Worm (Caenorhabditis elegans) whole organism, late embryonic: ENCODE results near the gene hex-1.

Source experiments
- C08G9.2 ChIP-seq: sonication (generic microtip); optimal IDR thresholded peaks from 2 replicates; lab custom pipeline; 2016; ENCODE audit warnings: mild to moderate bottlenecking, missing genetic modification characterization, moderate library complexity, missing compliant biosample characterization
- C38D4.7 ChIP-seq: fragments of 200-800 bp; sonication (Bioruptor generic); optimal IDR thresholded peaks from 2 replicates; lab custom pipeline; 2018; ENCODE audit warnings: mild to moderate bottlenecking, missing genetic modification characterization, moderate library complexity, missing compliant biosample characterization
- F13H6.1 ChIP-seq: sonication (generic microtip); optimal IDR thresholded peaks from 2 replicates; lab custom pipeline; 2016; ENCODE audit warnings: missing genetic modification characterization, missing compliant biosample characterization
- K09A11.1 ChIP-seq: sonication (generic microtip); optimal IDR thresholded peaks from 2 replicates; lab custom pipeline; 2017; ENCODE audit warnings: antibody characterized with exemption, mild to moderate bottlenecking, missing genetic modification characterization, missing compliant biosample characterization; ENCODE audit not compliant: insufficient read depth
- T23F11.4 ChIP-seq: fragments of 200-800 bp; sonication (Bioruptor generic); optimal IDR thresholded peaks from 2 replicates; lab custom pipeline; 2018; ENCODE audit warnings: mild to moderate bottlenecking, missing genetic modification characterization, missing compliant biosample characterization
- Y22D7AL.16 ChIP-seq: sonication (generic microtip); optimal IDR thresholded peaks from 2 replicates; lab custom pipeline; 2016; ENCODE audit warnings: missing genetic modification characterization, missing compliant biosample characterization
- ama-1 ChIP-seq: fragments of 150-350 bp; optimal IDR thresholded peaks from 2 replicates; lab custom pipeline; 2014
- ceh-14 ChIP-seq: sonication (generic microtip); optimal IDR thresholded peaks from 2 replicates; lab custom pipeline; 2016; ENCODE audit warnings: missing genotype, missing genetic modification characterization, missing compliant biosample characterization
- ceh-2 ChIP-seq: sonication (generic microtip); optimal IDR thresholded peaks from 2 replicates; lab custom pipeline; 2016; ENCODE audit warnings: missing genotype, missing genetic modification characterization, missing compliant biosample characterization
- ceh-24 ChIP-seq: sonication (generic microtip); optimal IDR thresholded peaks from 2 replicates; lab custom pipeline; 2016; ENCODE audit warnings: mild to moderate bottlenecking, missing genetic modification characterization, missing compliant biosample characterization
- ceh-30 ChIP-seq: fragments of 150-350 bp; optimal IDR thresholded peaks from 2 replicates; lab custom pipeline; 2014; ENCODE audit warnings: missing biosample characterization, missing genetic modification characterization
- ceh-31 ChIP-seq: sonication (generic microtip); optimal IDR thresholded peaks from 2 replicates; lab custom pipeline; 2016; ENCODE audit warnings: missing genetic modification characterization, missing compliant biosample characterization
- ceh-34 ChIP-seq: sonication (generic microtip); optimal IDR thresholded peaks from 2 replicates; lab custom pipeline; 2016; ENCODE audit warnings: mild to moderate bottlenecking, missing genetic modification characterization, missing compliant biosample characterization
- ceh-48 ChIP-seq: sonication (generic microtip); optimal IDR thresholded peaks from 2 replicates; lab custom pipeline; 2016; ENCODE audit warnings: missing genetic modification characterization, inconsistent platforms, missing compliant biosample characterization
- ceh-6 ChIP-seq: fragments of 200-800 bp; sonication (Bioruptor generic); optimal IDR thresholded peaks from 2 replicates; lab custom pipeline; 2018; ENCODE audit warnings: mild to moderate bottlenecking, missing genetic modification characterization, missing compliant biosample characterization
- ceh-9 ChIP-seq: sonication (generic microtip); optimal IDR thresholded peaks from 2 replicates; lab custom pipeline; 2016; ENCODE audit warnings: mild to moderate bottlenecking, missing genetic modification characterization, inconsistent platforms, missing compliant biosample characterization
- dmd-4 ChIP-seq: sonication (generic microtip); optimal IDR thresholded peaks from 2 replicates; lab custom pipeline; 2016; ENCODE audit warnings: borderline replicate concordance, missing genetic modification characterization, missing compliant biosample characterization
- elt-2 ChIP-seq: sonication (generic microtip); optimal IDR thresholded peaks from 2 replicates; lab custom pipeline; 2016; ENCODE audit warnings: missing genetic modification reagents, missing genetic modification characterization, missing compliant biosample characterization
- elt-4 ChIP-seq: sonication (generic microtip); optimal IDR thresholded peaks from 2 replicates; lab custom pipeline; 2016; ENCODE audit warnings: missing genetic modification characterization, missing compliant biosample characterization
- ets-4 ChIP-seq: sonication (generic microtip); optimal IDR thresholded peaks from 2 replicates; lab custom pipeline; 2016; ENCODE audit warnings: missing genetic modification characterization, missing compliant biosample characterization
- eyg-1 ChIP-seq: sonication (generic microtip); optimal IDR thresholded peaks from 2 replicates; lab custom pipeline; 2016; ENCODE audit warnings: missing genotype, missing genetic modification characterization, missing compliant biosample characterization
- fax-1 ChIP-seq: sonication (generic microtip); optimal IDR thresholded peaks from 2 replicates; lab custom pipeline; 2016; ENCODE audit warnings: missing genotype, missing genetic modification characterization, missing compliant biosample characterization
- fkh-6 ChIP-seq: sonication (generic microtip); optimal IDR thresholded peaks from 2 replicates; lab custom pipeline; 2016; ENCODE audit warnings: missing genetic modification characterization, missing compliant biosample characterization
- gmeb-2 ChIP-seq: sonication (generic microtip); optimal IDR thresholded peaks from 2 replicates; lab custom pipeline; 2016; ENCODE audit warnings: missing genetic modification characterization, inconsistent platforms, missing compliant biosample characterization
- hlh-15 ChIP-seq: sonication (generic microtip); optimal IDR thresholded peaks from 2 replicates; lab custom pipeline; 2016; ENCODE audit warnings: missing genetic modification characterization, missing compliant biosample characterization
- hlh-30 ChIP-seq: sonication (generic microtip); optimal IDR thresholded peaks from 2 replicates; lab custom pipeline; 2017; ENCODE audit warnings: antibody characterized with exemption, missing genetic modification characterization, missing compliant biosample characterization; ENCODE audit not compliant: insufficient read depth
- hlh-8 ChIP-seq: sonication (generic microtip); optimal IDR thresholded peaks from 2 replicates; lab custom pipeline; 2016; ENCODE audit warnings: missing genotype, missing genetic modification characterization, missing compliant biosample characterization
- lim-6 ChIP-seq: sonication (generic microtip); optimal IDR thresholded peaks from 2 replicates; lab custom pipeline; 2016; ENCODE audit warnings: missing genetic modification characterization, missing compliant biosample characterization
- lin-11 ChIP-seq: fragments of 200-800 bp; sonication (Bioruptor generic); optimal IDR thresholded peaks from 2 replicates; lab custom pipeline; 2018; ENCODE audit warnings: mild to moderate bottlenecking, missing genetic modification characterization, missing compliant biosample characterization
- mec-3 ChIP-seq: sonication (generic microtip); optimal IDR thresholded peaks from 2 replicates; lab custom pipeline; 2016; ENCODE audit warnings: borderline replicate concordance, missing genetic modification characterization, missing compliant biosample characterization
- nfya-1 ChIP-seq: sonication (generic microtip); optimal IDR thresholded peaks from 2 replicates; lab custom pipeline; 2017; ENCODE audit warnings: missing genetic modification characterization, mild to moderate bottlenecking, missing compliant biosample characterization, antibody characterized with exemption, moderate library complexity
- nhr-11 ChIP-seq: fragments of 150-350 bp; optimal IDR thresholded peaks from 2 replicates; lab custom pipeline; 2014; ENCODE audit warnings: missing biosample characterization, missing genetic modification characterization
- npax-4 ChIP-seq: sonication (generic microtip); optimal IDR thresholded peaks from 2 replicates; lab custom pipeline; 2016; ENCODE audit warnings: missing genetic modification characterization, missing compliant biosample characterization
- pag-3 ChIP-seq: sonication (generic microtip); optimal IDR thresholded peaks from 2 replicates; lab custom pipeline; 2016; ENCODE audit warnings: missing compliant biosample characterization, missing genetic modification characterization, borderline replicate concordance
- pax-1 ChIP-seq: fragments of 150-350 bp; optimal IDR thresholded peaks from 2 replicates; lab custom pipeline; 2014; ENCODE audit warnings: missing biosample characterization, missing genetic modification characterization
- pha-2 ChIP-seq: sonication (generic microtip); optimal IDR thresholded peaks from 2 replicates; lab custom pipeline; 2017; ENCODE audit warnings: mild to moderate bottlenecking, missing genetic modification characterization, missing compliant biosample characterization
- pha-4 ChIP-seq: fragments of 150-350 bp; optimal IDR thresholded peaks from 2 replicates; lab custom pipeline; 2018; ENCODE audit warnings: missing biosample characterization, missing genetic modification reagents, missing genetic modification characterization
- pqm-1 ChIP-seq: sonication (generic microtip); optimal IDR thresholded peaks from 2 replicates; lab custom pipeline; 2016; ENCODE audit warnings: missing genetic modification characterization, missing compliant biosample characterization
- pros-1 ChIP-seq: fragments of 150-350 bp; optimal IDR thresholded peaks from 2 replicates; lab custom pipeline; 2014; ENCODE audit warnings: missing biosample characterization, missing genetic modification reagents, missing genetic modification characterization
- ref-2 ChIP-seq: sonication (generic microtip); optimal IDR thresholded peaks from 2 replicates; lab custom pipeline; 2016; ENCODE audit warnings: missing genetic modification characterization, missing compliant biosample characterization
- rnt-1 ChIP-seq: sonication (generic microtip); optimal IDR thresholded peaks from 2 replicates; lab custom pipeline; 2016; ENCODE audit warnings: missing genetic modification characterization, missing compliant biosample characterization
- sdc-2 ChIP-seq: sonication (generic microtip); optimal IDR thresholded peaks from 2 replicates; lab custom pipeline; 2016; ENCODE audit warnings: missing genotype, missing genetic modification characterization, missing compliant biosample characterization
- sox-4 ChIP-seq: sonication (generic microtip); optimal IDR thresholded peaks from 2 replicates; lab custom pipeline; 2017; ENCODE audit warnings: mild to moderate bottlenecking, missing genetic modification characterization, inconsistent platforms, missing compliant biosample characterization
- unc-3 ChIP-seq, 2 experiments: fragments of 200-800 bp in 1 of 2; sonication (Bioruptor generic) in 1 of 2; sonication (generic microtip) in 1 of 2; conservative IDR thresholded peaks in 1 of 2; optimal IDR thresholded peaks in 1 of 2; 2 replicates each; pipeline versions ENCODE4 v1.3.6 to Lab custom; 2016 to 2022; ENCODE audit warnings: missing compliant biosample characterization in 2 of 2, missing genetic modification characterization in 2 of 2, missing genetic modification reagents in 1 of 2
- unc-42 ChIP-seq: sonication (generic microtip); optimal IDR thresholded peaks from 2 replicates; lab custom pipeline; 2016; ENCODE audit warnings: missing genotype, missing genetic modification characterization, missing compliant biosample characterization
- unc-55 ChIP-seq: sonication (generic microtip); optimal IDR thresholded peaks from 2 replicates; lab custom pipeline; 2017; ENCODE audit warnings: missing biosample characterization, missing genetic modification reagents, missing genetic modification characterization
- unc-86 ChIP-seq: sonication (generic microtip); optimal IDR thresholded peaks from 2 replicates; lab custom pipeline; 2016; ENCODE audit warnings: missing genetic modification characterization, missing compliant biosample characterization
- zip-5 ChIP-seq: sonication (generic microtip); optimal IDR thresholded peaks from 2 replicates; lab custom pipeline; 2016; ENCODE audit warnings: missing genetic modification characterization, missing compliant biosample characterization

Gene hex-1

DNA sequence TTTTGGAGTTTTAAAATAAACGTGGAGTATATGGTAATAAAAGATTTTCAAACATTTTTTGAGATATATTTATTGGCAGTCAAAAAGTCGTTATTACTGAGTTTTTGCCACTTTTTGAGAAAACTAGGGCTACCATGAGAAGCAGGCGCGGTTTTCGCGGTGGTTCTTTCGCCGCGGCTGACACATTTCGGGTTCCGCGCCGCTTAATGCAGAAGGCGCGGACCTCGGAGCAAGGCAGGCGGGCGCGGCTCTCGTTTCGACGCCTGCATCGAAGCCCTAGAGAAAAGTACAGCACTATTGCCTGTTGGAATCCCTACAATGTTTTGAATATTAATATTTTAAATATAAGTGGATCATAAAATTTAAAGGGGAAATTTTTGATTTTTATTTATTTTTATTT is 1.5 kb upstream of the hex-1 start:
- TF ChIP-seq lin-11 (tag; lab: Kevin White, UChicago), result no peak
- TF ChIP-seq ceh-48 (tag; lab: Kevin White, UChicago), result no peak
- no peak for TF ChIP-seq pros-1 (tag; lab: Kevin White, UChicago)
- no peak for TF ChIP-seq pax-1
- TF ChIP-seq ceh-14 (tag; lab: Kevin White, UChicago), result no peak
- no peak for TF ChIP-seq ceh-9 (tag; lab: Kevin White, UChicago)
- no peak for TF ChIP-seq ceh-24 (tag; lab: Kevin White, UChicago)
- TF ChIP-seq lim-6 (tag; lab: Kevin White, UChicago), result no peak
- TF ChIP-seq pag-3 (tag; lab: Kevin White, UChicago), result no peak
- TF ChIP-seq fkh-6 (tag; lab: Kevin White, UChicago), result no peak
- TF ChIP-seq nfya-1 (tag; lab: Kevin White, UChicago), result no peak
- no peak for TF ChIP-seq rnt-1 (tag; lab: Kevin White, UChicago)
- no peak for TF ChIP-seq zip-5 (tag; lab: Kevin White, UChicago)

DNA sequence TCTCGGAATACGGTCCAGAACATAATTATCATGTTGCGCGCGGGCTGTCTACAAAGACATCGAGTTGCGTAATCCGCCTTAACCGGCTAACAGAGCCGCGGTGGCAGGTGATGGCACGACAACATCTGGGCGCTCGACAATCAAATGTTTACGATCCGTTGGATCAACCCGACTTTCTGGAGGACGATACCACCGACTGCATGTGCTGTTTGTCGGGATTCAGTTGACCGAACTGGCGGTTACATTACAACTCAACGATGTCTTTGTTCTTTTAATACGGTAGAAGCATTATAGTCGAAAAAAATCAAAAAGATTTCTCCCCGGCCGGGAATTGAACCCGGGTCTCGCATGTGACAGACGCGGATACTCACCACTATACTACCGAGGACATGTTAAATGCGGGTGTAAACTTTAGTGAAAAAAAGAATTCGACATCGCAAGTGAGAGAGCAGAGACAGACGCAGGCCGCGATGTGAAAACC is 6.0 kb downstream of the hex-1 start:
- TF ChIP-seq hlh-30 (peak; percentile 88), zip-5 (tag; lab: Kevin White, UChicago) (peak; percentile 57), pros-1 (tag; lab: Kevin White, UChicago) (no peak), hlh-8 (tag; lab: Kevin White, UChicago) (peak; percentile 9), nfya-1 (tag; lab: Kevin White, UChicago) (peak; percentile 62), pha-2 (tag; lab: Kevin White, UChicago) (peak; percentile 75), pha-4 (tag; lab: Kevin White, UChicago) (no peak), ceh-14 (tag; lab: Kevin White, UChicago) (peak; percentile 85), ceh-6 (peak; percentile 80), hlh-15 (peak; percentile 22), T23F11.4 (peak; percentile 59), ceh-34 (tag; lab: Kevin White, UChicago) (peak; percentile 74), gmeb-2 (peak; percentile 72), sdc-2 (tag; lab: Kevin White, UChicago) (peak; percentile 82), F13H6.1 (peak; percentile 63), elt-4 (no peak), fkh-6 (tag; lab: Kevin White, UChicago) (peak; percentile 73), npax-4 (tag; lab: Kevin White, UChicago) (peak; percentile 52), unc-55 (GFP tag; lab: Kevin White, UChicago) (no peak), ceh-48 (tag; lab: Kevin White, UChicago) (peak; percentile 69), ceh-2 (tag; lab: Kevin White, UChicago) (peak; percentile 60), nhr-11 (no peak), ceh-30 (tag; lab: Kevin White, UChicago) (peak; percentile 18), ceh-31 (tag; lab: Kevin White, UChicago) (peak; percentile 75), C38D4.7 (peak; percentile 81), unc-42 (tag; lab: Kevin White, UChicago) (peak; percentile 54), ets-4 (no peak), ama-1 (lab: Kevin White, UChicago) (no peak), K09A11.1 (tag; lab: Kevin White, UChicago) (peak; percentile 74), lim-6 (tag; lab: Kevin White, UChicago) (no peak), fax-1 (tag; lab: Kevin White, UChicago) (peak; percentile 79), ceh-9 (tag; lab: Kevin White, UChicago) (peak; percentile 69), C08G9.2 (peak; percentile 78), dmd-4 (tag; lab: Kevin White, UChicago) (peak; percentile 58), mec-3 (peak; percentile 11), elt-2 (peak; percentile 73), unc-86 (tag; lab: Kevin White, UChicago) (no peak), ceh-24 (tag; lab: Kevin White, UChicago) (peak; percentile 20), eyg-1 (tag; lab: Kevin White, UChicago) (no peak), ref-2 (tag; lab: Kevin White, UChicago) (peak; percentile 52), Y22D7AL.16 (peak; percentile 71), unc-3 (GFP tag; conservative IDR thresholded peaks at IDR 0.05; lab: Robert Waterston, UW) (peak; percentile 76), unc-3 (tag; optimal IDR thresholded peaks at IDR 0.05; lab: Kevin White, UChicago) (peak; percentile 66), pqm-1 (tag; lab: Kevin White, UChicago) (no peak), pax-1 (no peak), sox-4 (tag; lab: Kevin White, UChicago) (peak; percentile 79)
